Fruit fly (Drosophila melanogaster) whole organism, embryonic: ENCODE results near the gene galectin.

ENCODE experiments used
- C15 ChIP-seq: fragments of 200-800 bp; sonication (Bioruptor generic); IDR thresholded peaks from 3 replicates; pipeline ENCODE4 v1.3.6; 2022; ENCODE audit warnings: missing biosample characterization, missing genetic modification characterization
- CG10274 ChIP-seq: fragments of 200-800 bp; sonication (Bioruptor generic); optimal IDR thresholded peaks from 3 replicates; lab custom pipeline; 2017; ENCODE audit warnings: missing biosample characterization, mild to moderate bottlenecking, missing genetic modification characterization
- CG12659 ChIP-seq: fragments of 200-800 bp; sonication (Bioruptor generic); optimal IDR thresholded peaks from 3 replicates; lab custom pipeline; 2017; ENCODE audit warnings: mild to moderate bottlenecking, missing biosample characterization, missing genetic modification reagents, missing genetic modification characterization
- CG1603 ChIP-seq: fragments of 200-800 bp; sonication (Bioruptor generic); optimal IDR thresholded peaks from 2 replicates; lab custom pipeline; 2019; ENCODE audit warnings: missing biosample characterization, mild to moderate bottlenecking, missing genetic modification characterization, moderate library complexity
- CG18619 ChIP-seq: fragments of 200-800 bp; sonication (Bioruptor generic); optimal IDR thresholded peaks from 3 replicates; lab custom pipeline; 2017; ENCODE audit warnings: missing biosample characterization, mild to moderate bottlenecking, missing genetic modification characterization
- CG2199 ChIP-seq: fragments of 200-800 bp; sonication (Bioruptor generic); IDR thresholded peaks from 3 replicates; pipeline ENCODE4 v1.3.6; 2022; ENCODE audit warnings: missing biosample characterization, missing genetic modification characterization
- CG32767 ChIP-seq: fragments of 200-800 bp; sonication (Bioruptor generic); IDR thresholded peaks from 2 replicates; pipeline ENCODE4 v1.3.6; 2022; ENCODE audit warnings: missing biosample characterization, missing genetic modification characterization
- CG33213 ChIP-seq: fragments of 200-800 bp; sonication (Bioruptor generic); optimal IDR thresholded peaks from 3 replicates; lab custom pipeline; 2016; ENCODE audit warnings: missing biosample characterization, missing genetic modification characterization
- CG4820 ChIP-seq: fragments of 200-800 bp; sonication (Bioruptor generic); optimal IDR thresholded peaks from 3 replicates; lab custom pipeline; 2016; ENCODE audit warnings: missing biosample characterization, missing genetic modification characterization
- CG6683 ChIP-seq: fragments of 200-800 bp; sonication (Bioruptor generic); optimal IDR thresholded peaks from 2 replicates; lab custom pipeline; 2017; ENCODE audit warnings: missing biosample characterization, mild to moderate bottlenecking, missing genetic modification characterization, missing genetic modification reagents
- CG7786 ChIP-seq: fragments of 200-800 bp; sonication (Bioruptor generic); optimal IDR thresholded peaks from 2 replicates; lab custom pipeline; 2016; ENCODE audit warnings: missing biosample characterization, missing genetic modification characterization
- CG8290 ChIP-seq, 3 experiments: fragments of 200-800 bp; sonication (Bioruptor generic); optimal IDR thresholded peaks; 2 replicates each; lab custom pipeline; 2016 to 2019; ENCODE audit warnings: missing biosample characterization in 3 of 3, missing genetic modification characterization in 3 of 3, mild to moderate bottlenecking in 2 of 3, moderate library complexity in 1 of 3
- CG9437 ChIP-seq: fragments of 200-800 bp; sonication (Bioruptor generic); optimal IDR thresholded peaks from 2 replicates; lab custom pipeline; 2018; ENCODE audit warnings: missing biosample characterization, mild to moderate bottlenecking, missing genetic modification characterization
- CG9932 ChIP-seq: fragments of 200-800 bp; sonication (Bioruptor generic); IDR thresholded peaks from 2 replicates; pipeline ENCODE4 v1.3.6; 2022; ENCODE audit warnings: missing biosample characterization, missing genetic modification characterization
- Camta ChIP-seq: fragments of 200-800 bp; sonication (Bioruptor generic); optimal IDR thresholded peaks from 2 replicates; lab custom pipeline; 2016; ENCODE audit warnings: missing biosample characterization, missing genetic modification characterization
- CkIIα-i1 ChIP-seq: fragments of 200-800 bp; sonication (Bioruptor generic); IDR thresholded peaks from 2 replicates; pipeline ENCODE4 v1.3.6; 2022; ENCODE audit warnings: missing biosample characterization, missing genetic modification characterization
- Dip3 ChIP-seq: fragments of 200-800 bp; sonication (Bioruptor generic); optimal IDR thresholded peaks from 3 replicates; lab custom pipeline; 2016; ENCODE audit warnings: missing biosample characterization, missing genetic modification characterization
- Ets65A ChIP-seq: fragments of 200-800 bp; sonication (Bioruptor generic); peaks from one replicate; lab custom pipeline; 2016; ENCODE audit warnings: missing biosample characterization, missing genetic modification characterization
- HmgZ ChIP-seq: fragments of 200-800 bp; sonication (Bioruptor generic); optimal IDR thresholded peaks from 2 replicates; lab custom pipeline; 2018; ENCODE audit warnings: missing biosample characterization, mild to moderate bottlenecking, missing genetic modification characterization
- Hmr ChIP-seq: fragments of 200-800 bp; sonication (Bioruptor generic); optimal IDR thresholded peaks from 3 replicates; lab custom pipeline; 2017; ENCODE audit warnings: mild to moderate bottlenecking, missing biosample characterization, missing genetic modification reagents, missing genetic modification characterization
- Med ChIP-seq: fragments of 200-800 bp; sonication (Bioruptor generic); peaks from one replicate; lab custom pipeline; 2016; ENCODE audit warnings: missing biosample characterization, missing genetic modification characterization, mild to moderate bottlenecking, inconsistent platforms, moderate library complexity
- Meics ChIP-seq: fragments of 200-800 bp; sonication (Bioruptor generic); optimal IDR thresholded peaks from 2 replicates; lab custom pipeline; 2017; ENCODE audit warnings: missing biosample characterization, mild to moderate bottlenecking, missing genetic modification characterization
- NC2β ChIP-seq: fragments of 200-800 bp; sonication (Bioruptor generic); optimal IDR thresholded peaks from 2 replicates; lab custom pipeline; 2016; ENCODE audit warnings: missing biosample characterization, missing genetic modification characterization
- Opbp ChIP-seq: fragments of 200-800 bp; sonication (Bioruptor generic); IDR thresholded peaks from 3 replicates; pipeline ENCODE4 v1.3.6; 2022; ENCODE audit warnings: missing biosample characterization, missing genetic modification characterization; ENCODE audit not compliant: partially characterized antibody
- PHDP ChIP-seq: fragments of 200-800 bp; sonication (Bioruptor generic); optimal IDR thresholded peaks from 3 replicates; lab custom pipeline; 2018; ENCODE audit warnings: missing biosample characterization, mild to moderate bottlenecking, missing genetic modification characterization, moderate library complexity
- Pdp1 ChIP-seq, 2 experiments: fragments of 200-800 bp; sonication (Bioruptor generic); optimal IDR thresholded peaks; 3 replicates each; lab custom pipeline; 2016; ENCODE audit warnings: missing biosample characterization in 2 of 2, missing genetic modification characterization in 2 of 2, mild to moderate bottlenecking in 1 of 2, moderate library complexity in 1 of 2
- Rfx ChIP-seq: fragments of 200-800 bp; sonication (Bioruptor generic); IDR thresholded peaks from 2 replicates; pipeline ENCODE4 v1.3.6; 2022; ENCODE audit warnings: missing biosample characterization, missing genetic modification characterization
- Ssrp ChIP-seq: fragments of 200-800 bp; sonication (Bioruptor generic); optimal IDR thresholded peaks from 2 replicates; lab custom pipeline; 2018; ENCODE audit warnings: missing biosample characterization, mild to moderate bottlenecking, missing genetic modification characterization, moderate library complexity
- Trl ChIP-seq, 3 experiments: fragments of >200 bp in 2 of 3; fragments of 200-800 bp in 1 of 3; sonication (Bioruptor generic) in 1 of 3; optimal IDR thresholded peaks; 2 replicates in 1 of 3; 3 replicates in 2 of 3; lab custom pipeline; 2016 to 2017; ENCODE audit warnings: missing biosample characterization in 1 of 3, missing genetic modification characterization in 1 of 3
- amos ChIP-seq: fragments of 200-800 bp; sonication (Bioruptor generic); IDR thresholded peaks from 2 replicates; pipeline ENCODE4 v1.3.6; 2022; ENCODE audit warnings: missing biosample characterization, missing genetic modification characterization; ENCODE audit not compliant: partially characterized antibody
- bab2 ChIP-seq: fragments of 200-800 bp; sonication (Bioruptor generic); optimal IDR thresholded peaks from 2 replicates; lab custom pipeline; 2016; ENCODE audit warnings: missing biosample characterization, missing genetic modification characterization
- caup ChIP-seq: fragments of 200-800 bp; sonication (Bioruptor generic); optimal IDR thresholded peaks from 3 replicates; lab custom pipeline; 2017; ENCODE audit warnings: missing biosample characterization, mild to moderate bottlenecking, missing genetic modification characterization, moderate library complexity; ENCODE audit not compliant: severe bottlenecking
- danr ChIP-seq: fragments of 200-800 bp; sonication (Bioruptor generic); IDR thresholded peaks from 2 replicates; pipeline ENCODE4 v1.3.6; 2022; ENCODE audit warnings: missing biosample characterization, missing genetic modification characterization
- dm ChIP-seq: fragments of 200-800 bp; sonication (Bioruptor generic); optimal IDR thresholded peaks from 3 replicates; lab custom pipeline; 2016; ENCODE audit warnings: missing biosample characterization, missing genetic modification characterization
- dmrt99B ChIP-seq: fragments of 200-800 bp; sonication (Bioruptor generic); optimal IDR thresholded peaks from 2 replicates; lab custom pipeline; 2018; ENCODE audit warnings: missing biosample characterization, mild to moderate bottlenecking, missing genetic modification characterization, moderate library complexity
- gfzf ChIP-seq: fragments of 200-800 bp; sonication (Bioruptor generic); optimal IDR thresholded peaks from 2 replicates; lab custom pipeline; 2016; ENCODE audit warnings: missing biosample characterization, mild to moderate bottlenecking, missing genetic modification characterization, moderate library complexity
- insv ChIP-seq, 2 experiments: fragments of 200-800 bp; sonication (Bioruptor generic); optimal IDR thresholded peaks; 3 replicates each; lab custom pipeline; 2016 to 2018; ENCODE audit warnings: missing biosample characterization in 2 of 2, missing genetic modification characterization in 2 of 2
- oc ChIP-seq: fragments of 200-800 bp; sonication (Bioruptor generic); optimal IDR thresholded peaks from 2 replicates; lab custom pipeline; 2018; ENCODE audit warnings: missing biosample characterization, mild to moderate bottlenecking, missing genetic modification characterization, moderate library complexity
- onecut ChIP-seq: fragments of 200-800 bp; sonication (Bioruptor generic); IDR thresholded peaks from 2 replicates; pipeline ENCODE4 v1.3.6; 2022; ENCODE audit warnings: missing biosample characterization, missing genetic modification characterization
- peb ChIP-seq: fragments of 200-800 bp; sonication (Bioruptor generic); IDR thresholded peaks from 2 replicates; pipeline ENCODE4 v1.3.6; 2022; ENCODE audit warnings: missing biosample characterization, missing genetic modification characterization
- pita ChIP-seq: fragments of 200-800 bp; sonication (Bioruptor generic); optimal IDR thresholded peaks from 2 replicates; lab custom pipeline; 2017; ENCODE audit warnings: missing biosample characterization, mild to moderate bottlenecking, missing genetic modification characterization
- pros ChIP-seq: fragments of 200-800 bp; sonication (Bioruptor generic); optimal IDR thresholded peaks from 3 replicates; lab custom pipeline; 2019; ENCODE audit warnings: missing biosample characterization, mild to moderate bottlenecking, missing genetic modification characterization, moderate library complexity

Gene galectin

DNA sequence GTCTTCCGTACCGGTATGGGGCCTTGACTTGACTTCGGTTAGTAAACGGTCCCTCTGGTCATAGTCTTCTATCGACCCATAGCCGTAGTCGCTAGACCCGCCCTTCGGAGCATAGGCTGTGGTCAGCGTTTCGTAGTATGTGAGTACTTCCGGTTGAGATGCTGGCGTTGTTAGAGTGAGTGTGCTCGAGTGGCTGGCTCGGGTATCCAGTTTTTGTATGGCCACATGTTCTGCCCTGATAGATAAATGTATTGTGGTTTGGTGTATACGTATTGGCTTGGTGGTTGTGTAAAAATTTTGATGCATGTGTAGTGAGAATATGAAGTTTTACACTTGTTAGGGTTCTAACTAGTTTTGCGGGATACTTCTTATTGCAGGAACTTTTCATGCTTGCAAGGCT is 37.5 kb upstream of the galectin start (continued):
- TF ChIP-seq caup (no peak), dm (GFP tag; lab: Kevin White, UChicago) (no peak), CG2199 (peak; percentile 76; the same call in 2 of the 3 replicates), CG18619 (GFP tag; lab: Kevin White, UChicago) (no peak), PHDP (no peak), Camta (GFP tag; lab: Kevin White, UChicago) (no peak), CG9932 (GFP tag; lab: Robert Waterston, UW) (no peak), Trl (optimal IDR thresholded peaks at IDR 0.05; lab: Kevin White, UChicago) (no peak), Trl (GFP tag; optimal IDR thresholded peaks at IDR 0.05; lab: Kevin White, UChicago) (no peak)

DNA sequence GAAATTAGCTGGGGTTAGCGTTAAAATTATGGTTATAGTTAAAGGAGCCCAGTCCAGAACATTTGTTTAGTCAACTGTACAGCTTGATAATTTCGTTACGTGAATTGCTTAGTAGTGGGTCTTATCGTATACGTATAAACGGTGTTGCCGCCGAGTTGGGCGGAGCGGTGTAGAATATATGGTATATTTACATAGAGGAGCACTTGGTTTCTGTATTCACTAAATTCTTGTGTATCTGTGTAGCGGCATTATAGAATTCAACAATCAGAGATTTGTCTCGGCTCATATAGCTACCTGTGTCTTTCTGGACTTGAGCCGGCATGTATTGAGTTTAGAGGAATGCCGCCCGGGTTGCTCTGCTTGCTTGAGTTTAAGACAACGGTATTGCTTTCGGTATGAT is 36.1 kb upstream of the galectin start:
- TF ChIP-seq HmgZ (tag; lab: Kevin White, UChicago) (peak; percentile 34), amos (GFP tag; lab: Robert Waterston, UW) (peak; percentile 43; the same call in 1 of the 2 replicates), CG8290 (GFP tag; optimal IDR thresholded peaks at IDR 0.05; lab: Kevin White, UChicago) (no peak), CG8290 (tag; optimal IDR thresholded peaks at IDR 0.05; lab: Kevin White, UChicago) (peak in 1 of 2 experiments; percentile 57), Ets65A (peak; percentile 83), Opbp (0 out of 3 replicates have a peak, but pooled peaks have one; percentile 22), CG32767 (GFP tag; lab: Robert Waterston, UW) (peak; percentile 45), pita (GFP tag; lab: Kevin White, UChicago) (peak; percentile 72), CG1603 (tag; lab: Kevin White, UChicago) (peak; percentile 8), Ssrp (tag; lab: Kevin White, UChicago) (no peak), danr (GFP tag; lab: Robert Waterston, UW) (no peak), CG10274 (GFP tag; lab: Kevin White, UChicago) (no peak), CG9437 (GFP tag; lab: Kevin White, UChicago) (peak; percentile 93), Med (GFP tag; lab: Kevin White, UChicago) (peak; percentile 58), oc (tag; lab: Kevin White, UChicago) (no peak), CkIIα-i1 (GFP tag; lab: Robert Waterston, UW) (no peak), CG33213 (peak; percentile 8), CG12659 (GFP tag; lab: Kevin White, UChicago) (no peak), NC2β (GFP tag; lab: Kevin White, UChicago) (no peak), insv (GFP tag; optimal IDR thresholded peaks at IDR 0.05; lab: Kevin White, UChicago) (peak in 1 of 2 experiments; percentile 30), C15 (no peak), CG2199 (peak; percentile 80), CG6683 (no peak), onecut (no peak), peb (no peak), bab2 (GFP tag; lab: Kevin White, UChicago) (no peak), Rfx (GFP tag; lab: Robert Waterston, UW) (0 out of 2 replicates have a peak, but pooled peaks have one; percentile 15), CG7786 (GFP tag; lab: Kevin White, UChicago) (no peak), Dip3 (GFP tag; lab: Kevin White, UChicago) (peak; percentile 8), Hmr (peak; percentile 25), Pdp1 (GFP tag; optimal IDR thresholded peaks at IDR 0.05; lab: Kevin White, UChicago) (no peak), CG4820 (GFP tag; lab: Kevin White, UChicago) (peak; percentile 74), Meics (GFP tag; lab: Kevin White, UChicago) (no peak), dmrt99B (no peak), pros (GFP tag; lab: Kevin White, UChicago) (peak; percentile 15), gfzf (GFP tag; lab: Kevin White, UChicago) (peak; percentile 16)
